Fruit fly (Drosophila melanogaster): ENCODE measurements around the gene CG31904.
A peak's percentile ranks its signal among the peaks of the same experiment; 100 is the strongest.

Gene CG31904

dm6 chr2L:7771891-7772290, 33.3 kb upstream of the CG31904 start:
- TF ChIP-seq CG14655 (GFP tag; optimal IDR thresholded peaks at IDR 0.05) (no peak), CG8159 (tag; optimal IDR thresholded peaks at IDR 0.05) (peak; percentile 81)

- no peak for TF ChIP-seq Ets98B (GFP tag; IDR thresholded peaks at IDR 0.05)
- no peak for TF ChIP-seq CG12605 (GFP tag; IDR thresholded peaks at IDR 0.05)
- no peak for TF ChIP-seq CG34367 (tag; optimal IDR thresholded peaks at IDR 0.05)
- TF ChIP-seq CG32121 (GFP tag; IDR thresholded peaks at IDR 0.05): no peak
- TF ChIP-seq EcR (GFP tag; optimal IDR thresholded peaks at IDR 0.05): no peak
- TF ChIP-seq rn (GFP tag; IDR thresholded peaks at IDR 0.05): no peak
- no peak for TF ChIP-seq CG13204 (GFP tag; optimal IDR thresholded peaks at IDR 0.05)
- TF ChIP-seq CG14655 (GFP tag; optimal IDR thresholded peaks at IDR 0.05): no peak
- no peak for TF ChIP-seq CG8301 (tag; optimal IDR thresholded peaks at IDR 0.05)
- no peak for TF ChIP-seq fd96Ca (GFP tag; IDR thresholded peaks at IDR 0.05)
- no peak for TF ChIP-seq CG10348 (GFP tag; IDR thresholded peaks at IDR 0.05)
- no peak for TF ChIP-seq D1 (tag; optimal IDR thresholded peaks at IDR 0.05)
- TF ChIP-seq CG17806 (tag; optimal IDR thresholded peaks at IDR 0.05): no peak
- no peak for TF ChIP-seq CG9948 (tag; optimal IDR thresholded peaks at IDR 0.05)
- no peak for TF ChIP-seq Pif1B (GFP tag; optimal IDR thresholded peaks at IDR 0.05)
- TF ChIP-seq Snoo (tag; optimal IDR thresholded peaks at IDR 0.05): no peak
Measured at dm6 chr2L:7767328-7767727, 28.7 kb upstream of the CG31904 start, which contains the start of gene CG7191. CG7191 (plus strand) TSS chr2L:7767628.

dm6 chr2L:7756835-7757234, 18.2 kb upstream of the CG31904 start:
- TF ChIP-seq CG4496 (GFP tag; IDR thresholded peaks at IDR 0.05) (peak; percentile 51; the same call in 2 of the 3 replicates), fd96Ca (GFP tag; IDR thresholded peaks at IDR 0.05) (no peak), Ets98B (GFP tag; IDR thresholded peaks at IDR 0.05) (no peak), CG15710 (tag; optimal IDR thresholded peaks at IDR 0.05) (no peak), CG32121 (GFP tag; IDR thresholded peaks at IDR 0.05) (no peak), Pif1B (GFP tag; optimal IDR thresholded peaks at IDR 0.05) (no peak), CG9948 (tag; optimal IDR thresholded peaks at IDR 0.05) (no peak), D1 (tag; optimal IDR thresholded peaks at IDR 0.05) (no peak), CG8159 (tag; optimal IDR thresholded peaks at IDR 0.05) (peak; percentile 2), CG17806 (tag; optimal IDR thresholded peaks at IDR 0.05) (no peak), gl (tag; optimal IDR thresholded peaks at IDR 0.05) (no peak), EcR (GFP tag; optimal IDR thresholded peaks at IDR 0.05) (no peak), CG8301 (tag; optimal IDR thresholded peaks at IDR 0.05) (no peak), CG12605 (GFP tag; IDR thresholded peaks at IDR 0.05) (no peak)

- peak; percentile 53; the same call in 1 of the 2 replicates for TF ChIP-seq CG32121 (GFP tag; IDR thresholded peaks at IDR 0.05)
- peak; percentile 25 for TF ChIP-seq CG8159 (tag; optimal IDR thresholded peaks at IDR 0.05)
- peak; percentile 31 for TF ChIP-seq CG14655 (GFP tag; optimal IDR thresholded peaks at IDR 0.05)
- no peak for TF ChIP-seq gl (tag; optimal IDR thresholded peaks at IDR 0.05)
- peak; percentile 27 for TF ChIP-seq CG17806 (tag; optimal IDR thresholded peaks at IDR 0.05)
- TF ChIP-seq CG10348 (GFP tag; IDR thresholded peaks at IDR 0.05): no peak
- no peak for TF ChIP-seq CG13204 (GFP tag; optimal IDR thresholded peaks at IDR 0.05)
- no peak for TF ChIP-seq Snoo (tag; optimal IDR thresholded peaks at IDR 0.05)
- no peak for TF ChIP-seq EcR (GFP tag; optimal IDR thresholded peaks at IDR 0.05)
- TF ChIP-seq Pif1A (GFP tag; optimal IDR thresholded peaks at IDR 0.05): no peak
- peak; percentile 69; the same call in 2 of the 3 replicates for TF ChIP-seq fd96Ca (GFP tag; IDR thresholded peaks at IDR 0.05)
- TF ChIP-seq rn (GFP tag; IDR thresholded peaks at IDR 0.05): no peak
- TF ChIP-seq Ets98B (GFP tag; IDR thresholded peaks at IDR 0.05): peak; percentile 53
- TF ChIP-seq D1 (tag; optimal IDR thresholded peaks at IDR 0.05): no peak
- TF ChIP-seq CG8301 (tag; optimal IDR thresholded peaks at IDR 0.05): peak; percentile 43
- no peak for TF ChIP-seq CG34367 (tag; optimal IDR thresholded peaks at IDR 0.05)
- TF ChIP-seq CG9948 (tag; optimal IDR thresholded peaks at IDR 0.05): peak; percentile 5
- TF ChIP-seq CG4496 (GFP tag; IDR thresholded peaks at IDR 0.05): peak; percentile 70; the same call in 2 of the 3 replicates
- TF ChIP-seq CG12605 (GFP tag; IDR thresholded peaks at IDR 0.05): no peak
- no peak for TF ChIP-seq CG15710 (tag; optimal IDR thresholded peaks at IDR 0.05)
- no peak for TF ChIP-seq Pif1B (GFP tag; optimal IDR thresholded peaks at IDR 0.05)
Measured at dm6 chr2L:7754539-7754938, 15.9 kb upstream of the CG31904 start.

- no peak for TF ChIP-seq CG32121 (GFP tag; IDR thresholded peaks at IDR 0.05)
- TF ChIP-seq CG8301 (tag; optimal IDR thresholded peaks at IDR 0.05): no peak
- TF ChIP-seq CG13204 (GFP tag; optimal IDR thresholded peaks at IDR 0.05): no peak
- no peak for TF ChIP-seq EcR (GFP tag; optimal IDR thresholded peaks at IDR 0.05)
Measured at dm6 chr2L:7753874-7754273, 15.3 kb upstream of the CG31904 start, which contains the start of gene CG46025. CG46025 (plus strand) TSS chr2L:7754174.

dm6 chr2L:7753086-7753485, 14.5 kb upstream of the CG31904 start, which contains the start of gene CG7203:
CG7203 (minus strand) TSS chr2L:7753186.
- TF ChIP-seq CG15710 (tag; optimal IDR thresholded peaks at IDR 0.05): no peak
- TF ChIP-seq CG4496 (GFP tag; IDR thresholded peaks at IDR 0.05): no peak
- no peak for TF ChIP-seq CG14655 (GFP tag; optimal IDR thresholded peaks at IDR 0.05)
- no peak for TF ChIP-seq CG8301 (tag; optimal IDR thresholded peaks at IDR 0.05)
- no peak for TF ChIP-seq fd96Ca (GFP tag; IDR thresholded peaks at IDR 0.05)
- no peak for TF ChIP-seq Ets98B (GFP tag; IDR thresholded peaks at IDR 0.05)
- TF ChIP-seq CG13204 (GFP tag; optimal IDR thresholded peaks at IDR 0.05): no peak
- no peak for TF ChIP-seq D1 (tag; optimal IDR thresholded peaks at IDR 0.05)
- no peak for TF ChIP-seq CG17806 (tag; optimal IDR thresholded peaks at IDR 0.05)
- no peak for TF ChIP-seq Pif1A (GFP tag; optimal IDR thresholded peaks at IDR 0.05)
- no peak for TF ChIP-seq CG10348 (GFP tag; IDR thresholded peaks at IDR 0.05)
- TF ChIP-seq CG32121 (GFP tag; IDR thresholded peaks at IDR 0.05): no peak
- TF ChIP-seq CG9948 (tag; optimal IDR thresholded peaks at IDR 0.05): no peak
- TF ChIP-seq EcR (GFP tag; optimal IDR thresholded peaks at IDR 0.05): no peak
- no peak for TF ChIP-seq CG34367 (tag; optimal IDR thresholded peaks at IDR 0.05)
- TF ChIP-seq Pif1B (GFP tag; optimal IDR thresholded peaks at IDR 0.05): no peak

All from whole organism, pupa.